Fruit fly (Drosophila melanogaster) whole organism, adult: ENCODE measurements around the gene dan.

Experiments
- CG12768 ChIP-seq: fragments of 200-800 bp; sonication (Bioruptor generic); optimal IDR thresholded peaks from 2 replicates; lab custom pipeline; 2017; ENCODE audit warnings: missing biosample characterization, missing genetic modification characterization, mild to moderate bottlenecking, moderate library complexity, missing genetic modification reagents
- CG14711 ChIP-seq: fragments of 200-800 bp; sonication (Bioruptor generic); optimal IDR thresholded peaks from 2 replicates; lab custom pipeline; 2018; ENCODE audit warnings: missing biosample characterization, mild to moderate bottlenecking, missing genetic modification characterization, moderate library complexity
- Clk ChIP-seq: fragments of 200-800 bp; sonication (Bioruptor generic); optimal IDR thresholded peaks from 2 replicates; lab custom pipeline; 2017; ENCODE audit warnings: missing biosample characterization, missing genetic modification characterization
- kay ChIP-seq: fragments of 200-800 bp; sonication (Bioruptor generic); peaks from one replicate; lab custom pipeline; 2016; ENCODE audit warnings: missing biosample characterization, missing genetic modification characterization, borderline replicate concordance
- pad ChIP-seq: fragments of 200-800 bp; sonication (Bioruptor generic); optimal IDR thresholded peaks from 3 replicates; lab custom pipeline; 2017; ENCODE audit warnings: missing biosample characterization, missing genetic modification characterization, mild to moderate bottlenecking, moderate library complexity, missing genetic modification reagents

DNA sequence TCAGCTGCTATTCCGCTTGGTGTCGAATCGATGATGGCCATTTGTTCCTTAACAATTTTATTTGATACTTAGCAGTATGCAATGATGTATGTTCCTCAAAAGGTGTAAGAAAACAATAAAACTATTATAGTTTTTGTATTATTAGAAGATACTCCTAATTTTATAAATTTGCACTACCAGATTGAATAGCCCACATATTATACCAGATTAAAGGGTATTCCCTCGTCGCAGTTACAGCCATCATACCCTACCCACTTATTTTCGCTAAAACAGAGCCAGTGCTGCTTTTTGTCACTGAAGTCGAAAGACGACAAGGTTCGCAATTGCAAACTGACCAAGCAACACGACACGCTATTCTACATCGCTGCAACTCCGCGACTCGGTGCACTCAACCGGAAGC, 6.8 kb upstream of the dan start:
- TF ChIP-seq CG12768 (GFP tag; lab: Kevin White, UChicago) (no peak), Clk (GFP tag; lab: Kevin White, UChicago) (no peak), CG14711 (tag; lab: Kevin White, UChicago) (no peak), pad (no peak), kay (GFP tag; lab: Kevin White, UChicago) (no peak)
